Fruit fly (Drosophila melanogaster) whole organism, wandering third instar larva: Measurements from ENCODE around the gene Cep97.
A peak's percentile ranks its signal among the peaks of the same experiment; 100 is the strongest.

Experiments
- CG32264 ChIP-seq: fragments of 200-800 bp; sonication (Bioruptor generic); optimal IDR thresholded peaks from 2 replicates; lab custom pipeline; 2016; ENCODE audit warnings: missing biosample characterization, missing genetic modification characterization
- CG9705 ChIP-seq: fragments of 200-800 bp; sonication (Bioruptor generic); optimal IDR thresholded peaks from 2 replicates; lab custom pipeline; 2018; ENCODE audit warnings: missing biosample characterization, mild to moderate bottlenecking, missing genetic modification characterization
- CrebA ChIP-seq: fragments of 200-800 bp; sonication (Bioruptor generic); optimal IDR thresholded peaks from 2 replicates; lab custom pipeline; 2016; ENCODE audit warnings: missing biosample characterization, mild to moderate bottlenecking, missing genetic modification characterization, borderline replicate concordance
- Dfd ChIP-seq: fragments of >200 bp; optimal IDR thresholded peaks from 2 replicates; lab custom pipeline; 2017; ENCODE audit warnings: missing biosample characterization, missing genetic modification characterization
- GATAd ChIP-seq: sonication (Bioruptor generic); optimal IDR thresholded peaks from 2 replicates; lab custom pipeline; 2016; ENCODE audit warnings: missing biosample characterization, missing genetic modification characterization
- HLH106 ChIP-seq: fragments of 200-800 bp; optimal IDR thresholded peaks from 3 replicates; lab custom pipeline; 2019; ENCODE audit warnings: missing biosample characterization, mild to moderate bottlenecking, missing genetic modification characterization, moderate library complexity
- Hnf4 ChIP-seq: fragments of 200-800 bp; sonication (Bioruptor generic); optimal IDR thresholded peaks from 2 replicates; lab custom pipeline; 2016; ENCODE audit warnings: missing biosample characterization, mild to moderate bottlenecking, missing genetic modification characterization
- Hr78 ChIP-seq: fragments of >200 bp; optimal IDR thresholded peaks from 2 replicates; lab custom pipeline; 2017; ENCODE audit warnings: missing biosample characterization, missing genetic modification characterization
- Hr83 ChIP-seq: fragments of 200-300 bp; sonication (Bioruptor generic); optimal IDR thresholded peaks from 2 replicates; lab custom pipeline; 2016; ENCODE audit warnings: missing biosample characterization, mild to moderate bottlenecking, missing genetic modification characterization, moderate library complexity; ENCODE audit not compliant: poor library complexity, severe bottlenecking
- Jra ChIP-seq: sonication (Bioruptor generic); optimal IDR thresholded peaks from 2 replicates; lab custom pipeline; 2016; ENCODE audit warnings: missing biosample characterization, missing genetic modification characterization
- Mio ChIP-seq: sonication (Bioruptor generic); optimal IDR thresholded peaks from 2 replicates; lab custom pipeline; 2016; ENCODE audit warnings: missing biosample characterization, missing genetic modification characterization
- Myc ChIP-seq: fragments of >200 bp; optimal IDR thresholded peaks from 2 replicates; lab custom pipeline; 2017
- N ChIP-seq: fragments of >200 bp; optimal IDR thresholded peaks from 2 replicates; lab custom pipeline; 2018; ENCODE audit warnings: missing biosample characterization, missing external identifiers, missing genetic modification characterization
- OdsH ChIP-seq: fragments of 200-800 bp; sonication (Bioruptor generic); optimal IDR thresholded peaks from 2 replicates; lab custom pipeline; 2016; ENCODE audit warnings: missing biosample characterization, mild to moderate bottlenecking, missing genetic modification characterization
- Rel ChIP-seq, 2 experiments: fragments of 200-800 bp; sonication (Bioruptor generic) in 1 of 2; optimal IDR thresholded peaks; 2 replicates in 1 of 2; 3 replicates in 1 of 2; lab custom pipeline; 2016 to 2019; ENCODE audit warnings: mild to moderate bottlenecking in 2 of 2, missing biosample characterization in 2 of 2, missing genetic modification characterization in 2 of 2, moderate library complexity in 1 of 2
- Sp1 ChIP-seq: fragments of 200-800 bp; sonication (Bioruptor generic); optimal IDR thresholded peaks from 3 replicates; lab custom pipeline; 2019; ENCODE audit warnings: missing biosample characterization, mild to moderate bottlenecking, missing genetic modification characterization, moderate library complexity
- Vsx2 ChIP-seq: fragments of 200-300, 225-300 bp; sonication (Bioruptor generic); optimal IDR thresholded peaks from 2 replicates; lab custom pipeline; 2018; ENCODE audit warnings: missing biosample characterization, missing genetic modification characterization; ENCODE audit not compliant: partially characterized antibody
- br ChIP-seq: fragments of 200-800 bp; sonication (Bioruptor generic); optimal IDR thresholded peaks from 2 replicates; lab custom pipeline; 2016; ENCODE audit warnings: missing biosample characterization, missing genetic modification characterization
- brk ChIP-seq: fragments of 200-800 bp; sonication (Bioruptor generic); optimal IDR thresholded peaks from 2 replicates; lab custom pipeline; 2016; ENCODE audit warnings: missing biosample characterization, mild to moderate bottlenecking, missing genetic modification characterization
- dl ChIP-seq, 2 experiments: fragments of 175-275, 200-275 bp in 1 of 2; fragments of 200-275 bp in 1 of 2; sonication (Bioruptor generic); optimal IDR thresholded peaks; lab custom pipeline; 2018; ENCODE audit warnings: mild to moderate bottlenecking in 2 of 2, missing biosample characterization in 2 of 2, missing genetic modification characterization in 2 of 2, moderate library complexity in 2 of 2; ENCODE audit not compliant: partially characterized antibody in 2 of 2, insufficient read depth in 1 of 2
- dmrt93B ChIP-seq: fragments of 200-800 bp; sonication (Bioruptor generic); optimal IDR thresholded peaks from 2 replicates; lab custom pipeline; 2018; ENCODE audit warnings: missing biosample characterization, mild to moderate bottlenecking, missing genetic modification characterization
- dsf ChIP-seq: sonication (Bioruptor generic); optimal IDR thresholded peaks from 2 replicates; lab custom pipeline; 2016; ENCODE audit warnings: missing biosample characterization, missing genetic modification characterization, borderline replicate concordance
- ey ChIP-seq: fragments of 200-800 bp; sonication (Bioruptor generic); optimal IDR thresholded peaks from 2 replicates; lab custom pipeline; 2016; ENCODE audit warnings: missing biosample characterization, missing genetic modification characterization
- foxo ChIP-seq, 2 experiments: fragments of 200-800 bp; sonication (Bioruptor generic); optimal IDR thresholded peaks; 2 replicates in 1 of 2; 3 replicates in 1 of 2; lab custom pipeline; 2016 to 2017; ENCODE audit warnings: missing biosample characterization in 2 of 2, missing genetic modification characterization in 2 of 2
- fru ChIP-seq: fragments of 200-800 bp; sonication (Bioruptor generic); optimal IDR thresholded peaks from 3 replicates; lab custom pipeline; 2016; ENCODE audit warnings: missing biosample characterization, mild to moderate bottlenecking, missing genetic modification characterization
- h ChIP-seq: fragments of 200-800 bp; sonication (Bioruptor generic); optimal IDR thresholded peaks from 3 replicates; lab custom pipeline; 2016; ENCODE audit warnings: missing biosample characterization, mild to moderate bottlenecking, missing genetic modification characterization
- lola ChIP-seq: fragments of >200 bp; optimal IDR thresholded peaks from 2 replicates; lab custom pipeline; 2017; ENCODE audit warnings: missing biosample characterization, missing genetic modification characterization
- psq ChIP-seq: fragments of 200-800 bp; sonication (Bioruptor generic); optimal IDR thresholded peaks from 3 replicates; lab custom pipeline; 2017; ENCODE audit warnings: missing biosample characterization, mild to moderate bottlenecking, missing genetic modification characterization, moderate library complexity
- rgr ChIP-seq: fragments of 200-800 bp; sonication (Bioruptor generic); optimal IDR thresholded peaks from 3 replicates; lab custom pipeline; 2016; ENCODE audit warnings: missing biosample characterization, mild to moderate bottlenecking, missing genetic modification characterization
- sage ChIP-seq: fragments of 200-800 bp; sonication (Bioruptor generic); optimal IDR thresholded peaks from 2 replicates; lab custom pipeline; 2016; ENCODE audit warnings: missing biosample characterization, mild to moderate bottlenecking, missing genetic modification characterization
- sv ChIP-seq: fragments of 200-800 bp; sonication (Bioruptor generic); optimal IDR thresholded peaks from 3 replicates; lab custom pipeline; 2016; ENCODE audit warnings: missing biosample characterization, missing genetic modification characterization
- tai ChIP-seq: sonication (Bioruptor generic); optimal IDR thresholded peaks from 2 replicates; lab custom pipeline; 2016; ENCODE audit warnings: missing biosample characterization, missing genetic modification characterization
- woc ChIP-seq: sonication (Bioruptor generic); optimal IDR thresholded peaks from 2 replicates; lab custom pipeline; 2016; ENCODE audit warnings: missing biosample characterization, mild to moderate bottlenecking, missing genetic modification characterization

Gene Cep97

DNA sequence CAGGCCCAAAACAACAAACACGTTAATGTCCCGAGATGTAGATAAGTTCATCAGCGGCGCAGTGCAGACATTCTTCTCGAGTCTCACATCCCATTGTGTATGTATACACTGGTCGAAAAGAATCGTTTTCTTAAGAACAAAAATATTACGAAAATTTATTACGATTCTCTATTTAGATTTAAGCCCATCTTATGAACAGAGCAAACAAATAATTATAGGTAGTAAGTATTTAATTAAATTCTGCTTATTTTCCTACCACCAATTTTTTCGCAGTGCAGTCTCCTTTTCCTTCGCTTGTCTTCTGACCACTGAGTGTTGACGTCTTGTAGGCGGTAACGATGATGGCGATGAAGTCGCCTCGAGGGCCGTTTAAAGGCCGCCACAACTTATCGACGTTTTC lies 6.1 kb upstream of the Cep97 start:
- TF ChIP-seq foxo (GFP tag; optimal IDR thresholded peaks at IDR 0.05; lab: Kevin White, UChicago) (peak in 1 of 2 experiments; percentile 63), sage (GFP tag; lab: Kevin White, UChicago) (no peak), Mio (GFP tag; lab: Kevin White, UChicago) (no peak), woc (GFP tag; lab: Kevin White, UChicago) (peak; percentile 31), ey (GFP tag; lab: Kevin White, UChicago) (peak; percentile 72), h (peak; percentile 62), br (GFP tag; lab: Kevin White, UChicago) (peak; percentile 80), Vsx2 (GFP tag; lab: Kevin White, UChicago) (no peak), Sp1 (GFP tag; lab: Kevin White, UChicago) (peak; percentile 76), tai (GFP tag; lab: Kevin White, UChicago) (no peak), CrebA (GFP tag; lab: Kevin White, UChicago) (no peak), HLH106 (tag; lab: Kevin White, UChicago) (peak; percentile 62), OdsH (GFP tag; lab: Kevin White, UChicago) (peak; percentile 82), Rel (GFP tag; optimal IDR thresholded peaks at IDR 0.05; lab: Kevin White, UChicago) (no peak), Rel (tag; optimal IDR thresholded peaks at IDR 0.05; lab: Kevin White, UChicago) (peak; percentile 27), psq (GFP tag; lab: Kevin White, UChicago) (peak; percentile 74), dl (GFP tag; optimal IDR thresholded peaks at IDR 0.05; lab: Kevin White, UChicago; ENCODE audit: insufficient read depth in 1 of 2, partially characterized antibody in 2 of 2) (no peak), sv (GFP tag; lab: Kevin White, UChicago) (peak; percentile 38)

DNA sequence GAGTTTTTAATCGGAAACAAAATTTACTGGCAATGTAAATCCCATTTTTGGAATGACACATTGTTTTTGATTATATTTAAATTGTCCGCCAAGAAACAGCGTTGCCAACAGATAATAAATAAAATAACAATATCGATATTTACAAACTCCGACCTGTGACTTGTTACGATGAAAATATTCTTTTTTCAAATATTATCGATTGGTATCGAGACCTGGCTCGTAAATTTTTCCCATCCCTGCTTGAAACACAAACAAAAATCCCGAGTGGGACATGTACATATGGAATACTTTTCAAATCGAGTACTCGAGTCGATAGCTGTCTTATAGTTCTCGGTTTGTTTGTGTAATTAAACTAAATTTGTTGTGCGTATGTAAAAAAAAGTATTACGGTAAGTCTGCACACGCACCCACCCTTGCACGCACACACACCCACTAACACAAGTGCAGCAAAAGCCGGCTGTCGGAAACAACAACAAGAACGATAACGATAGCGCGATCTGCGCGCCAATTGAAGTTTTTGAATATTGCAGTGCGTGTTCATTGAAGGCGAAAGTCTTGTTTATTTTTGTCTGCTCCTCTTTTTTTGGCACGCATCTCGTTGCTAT lies 5.0 kb upstream of the Cep97 start, which contains the start of gene TTLL4B:
TSS of gene TTLL4B (plus strand) at position 232 of the 605 bp plus-strand sequence.
- TF ChIP-seq CG32264 (GFP tag; lab: Kevin White, UChicago) = no peak
- TF ChIP-seq Jra (GFP tag; lab: Kevin White, UChicago) = no peak
- TF ChIP-seq dl (GFP tag; optimal IDR thresholded peaks at IDR 0.05; lab: Kevin White, UChicago; ENCODE audit: insufficient read depth in 1 of 2, partially characterized antibody in 2 of 2) = no peak
- TF ChIP-seq Rel (GFP tag; optimal IDR thresholded peaks at IDR 0.05; lab: Kevin White, UChicago) = no peak
- peak; percentile 45 for TF ChIP-seq Rel (tag; optimal IDR thresholded peaks at IDR 0.05; lab: Kevin White, UChicago)
- no peak for TF ChIP-seq Mio (GFP tag; lab: Kevin White, UChicago)
- TF ChIP-seq dsf (GFP tag; lab: Kevin White, UChicago) = no peak
- no peak for TF ChIP-seq rgr (GFP tag; lab: Kevin White, UChicago)

DNA sequence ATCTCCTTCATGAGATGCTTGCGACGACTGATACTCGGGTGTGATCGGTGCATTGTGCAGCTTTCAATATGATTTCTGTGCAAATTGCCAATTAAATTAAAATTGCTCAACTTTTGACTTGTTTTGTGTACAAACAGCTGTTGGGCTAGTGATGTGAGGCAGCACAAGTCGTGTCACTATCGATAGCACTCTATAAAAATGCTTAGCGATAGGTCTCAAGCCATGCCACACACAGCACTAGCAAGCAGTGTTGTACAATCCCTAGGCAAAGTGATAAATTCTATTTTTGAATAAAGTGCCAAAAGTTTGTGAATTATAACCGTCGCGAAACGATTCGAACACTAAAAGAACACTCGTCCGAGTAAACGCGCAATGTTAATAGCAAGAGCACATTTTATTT lies 4.8 kb downstream of the Cep97 start, which contains the start of gene CG31957:
TSS of gene CG31957 (minus strand) at position 176 of the 400 bp plus-strand sequence.
- TF ChIP-seq Hr78 (GFP tag; lab: Kevin White, UChicago) (no peak), Vsx2 (GFP tag; lab: Kevin White, UChicago) (no peak), fru (GFP tag; lab: Kevin White, UChicago) (no peak), dl (GFP tag; optimal IDR thresholded peaks at IDR 0.05; lab: Kevin White, UChicago; ENCODE audit: insufficient read depth in 1 of 2, partially characterized antibody in 2 of 2) (no peak), Myc (lab: Kevin White, UChicago) (peak; percentile 36), ey (GFP tag; lab: Kevin White, UChicago) (peak; percentile 53), GATAd (GFP tag; lab: Kevin White, UChicago) (no peak), Hnf4 (no peak), sv (GFP tag; lab: Kevin White, UChicago) (peak; percentile 52), CG9705 (no peak), h (no peak), Mio (GFP tag; lab: Kevin White, UChicago) (no peak), brk (GFP tag; lab: Kevin White, UChicago) (no peak), foxo (GFP tag; optimal IDR thresholded peaks at IDR 0.05; lab: Kevin White, UChicago) (peak; percentile 19 to 57), lola (GFP tag; lab: Kevin White, UChicago) (no peak), Sp1 (GFP tag; lab: Kevin White, UChicago) (no peak), psq (GFP tag; lab: Kevin White, UChicago) (peak; percentile 36), N (GFP tag; lab: Kevin White, UChicago) (no peak), HLH106 (tag; lab: Kevin White, UChicago) (no peak), br (GFP tag; lab: Kevin White, UChicago) (peak; percentile 47), dsf (GFP tag; lab: Kevin White, UChicago) (peak; percentile 73), OdsH (GFP tag; lab: Kevin White, UChicago) (peak; percentile 65), sage (GFP tag; lab: Kevin White, UChicago) (no peak), dmrt93B (no peak), tai (GFP tag; lab: Kevin White, UChicago) (no peak), woc (GFP tag; lab: Kevin White, UChicago) (no peak), Dfd (no peak), Hr83 (peak; percentile 74), rgr (GFP tag; lab: Kevin White, UChicago) (peak; percentile 74)
